Worm (Caenorhabditis elegans): ENCODE measurements around the gene W09G12.7.

DNA sequence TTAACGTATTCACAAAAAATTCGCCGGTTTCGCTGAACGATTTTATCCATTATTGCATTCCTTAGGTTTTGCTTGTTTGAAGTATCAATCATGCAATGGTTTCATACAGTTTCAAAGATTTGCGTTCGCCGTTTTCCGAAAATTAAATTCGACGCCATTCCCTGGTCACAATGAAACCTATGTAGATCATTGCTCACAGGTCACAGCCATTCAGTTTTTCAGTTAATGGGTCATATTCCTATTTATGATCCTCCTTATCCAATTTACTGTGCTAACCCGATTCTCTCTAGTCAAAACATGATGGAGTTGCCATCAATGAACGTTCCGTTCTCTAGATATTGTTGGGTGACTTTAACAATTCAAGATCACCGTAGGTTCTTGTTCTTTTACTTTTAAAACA lies 36.0 kb downstream of the W09G12.7 start, which contains the start of gene F38A1.13:
- TF ChIP-seq snpc-4 (tag; optimal IDR thresholded peaks at IDR 0.05) (no peak), nhr-11 (tag; optimal IDR thresholded peaks at IDR 0.05) (no peak), elt-3 (tag; optimal IDR thresholded peaks at IDR 0.05) (no peak), sea-2 (GFP tag; optimal IDR thresholded peaks at IDR 0.05) (no peak), lin-39 (tag; optimal IDR thresholded peaks at IDR 0.05) (no peak), pha-4 (tag; optimal IDR thresholded peaks at IDR 0.05) (no peak), nhr-12 (tag; optimal IDR thresholded peaks at IDR 0.05) (no peak), zag-1 (tag; optimal IDR thresholded peaks at IDR 0.05) (no peak), pqm-1 (tag; optimal IDR thresholded peaks at IDR 0.05) (no peak), fkh-10 (GFP tag; optimal IDR thresholded peaks at IDR 0.05) (no peak), elt-1 (tag; optimal IDR thresholded peaks at IDR 0.05) (no peak), nhr-25 (tag; optimal IDR thresholded peaks at IDR 0.05) (no peak)
